Worm (Caenorhabditis elegans) whole organism, late embryonic: ENCODE measurements around the gene F46C5.9.

Experiments
- C08G9.2 ChIP-seq: sonication (generic microtip); optimal IDR thresholded peaks from 2 replicates; lab custom pipeline; 2016; ENCODE audit warnings: mild to moderate bottlenecking, missing genetic modification characterization, moderate library complexity, missing compliant biosample characterization
- ceh-45 ChIP-seq: fragments of 200-800 bp; sonication (Bioruptor generic); IDR thresholded peaks from 2 replicates; pipeline ENCODE4 v1.3.6; 2022; ENCODE audit warnings: missing genetic modification reagents, missing genetic modification characterization, missing compliant biosample characterization
- hlh-6 ChIP-seq: sonication (generic microtip); optimal IDR thresholded peaks from 2 replicates; lab custom pipeline; 2016; ENCODE audit warnings: missing genotype, missing genetic modification characterization, missing compliant biosample characterization

DNA sequence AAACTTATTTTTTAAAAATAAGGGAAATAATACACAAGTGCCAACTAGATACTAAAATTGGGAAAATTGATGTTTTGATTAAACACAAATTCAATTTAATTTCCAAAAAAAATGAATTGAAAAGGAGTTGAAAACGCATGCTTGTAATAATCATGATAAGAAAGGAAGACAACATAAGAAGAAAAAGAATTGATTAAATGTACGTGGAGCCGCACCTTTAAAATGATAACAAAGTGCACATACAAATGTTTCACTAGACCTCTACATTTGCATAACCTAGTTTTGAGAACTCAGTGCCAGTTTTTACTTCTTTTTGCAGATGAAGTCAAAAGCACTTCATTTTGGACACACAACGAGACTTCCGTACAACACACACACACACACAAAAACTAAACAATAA, 48.8 kb downstream of the F46C5.9 start:
- no peak for TF ChIP-seq C08G9.2
- TF ChIP-seq hlh-6 (tag; lab: Kevin White, UChicago), result no peak
- TF ChIP-seq ceh-45 (GFP tag; lab: Robert Waterston, UW), result no peak
